Worm (Caenorhabditis elegans): ENCODE results near the gene ndub-3.

ce11 chrII:8994336-8994735, 29.6 kb upstream of the ndub-3 start, which contains the start of gene F44G4.1:
- TF ChIP-seq aly-1 (tag; optimal IDR thresholded peaks at IDR 0.05) (no peak), scrt-1 (GFP tag; IDR thresholded peaks at IDR 0.05) (no peak), ceh-13 (GFP tag; optimal IDR thresholded peaks at IDR 0.05) (no peak), tbx-37 (GFP tag; conservative IDR thresholded peaks at IDR 0.05) (no peak), sea-1 (GFP tag; conservative IDR thresholded peaks at IDR 0.05) (no peak), ama-1 (optimal IDR thresholded peaks at IDR 0.05) (no peak), flt-1 (GFP tag; IDR thresholded peaks at IDR 0.05) (no peak), pes-1 (GFP tag; IDR thresholded peaks at IDR 0.05) (no peak), ets-7 (tag; optimal IDR thresholded peaks at IDR 0.05) (no peak)

Measured in whole organism, early embryonic.